Worm (Caenorhabditis elegans): ENCODE data around the gene Y46G5A.8.

The Y46G5A.8 gene

ce11 chrII:12774402-12774801, 18.3 kb downstream of the Y46G5A.8 start, which contains the start of gene Y46G5A.14:
TSS of gene Y46G5A.14 (plus strand) at chrII:12774702.
- TF ChIP-seq flt-1 (GFP tag; IDR thresholded peaks at IDR 0.05), result no peak
- no peak for TF ChIP-seq med-1 (GFP tag; optimal IDR thresholded peaks at IDR 0.05; ENCODE audit: insufficient read depth)
- TF ChIP-seq ztf-29 (GFP tag; IDR thresholded peaks at IDR 0.05), result no peak
- no peak for TF ChIP-seq tab-1 (GFP tag; IDR thresholded peaks at IDR 0.05)
- no peak for TF ChIP-seq klf-2 (GFP tag; conservative IDR thresholded peaks at IDR 0.05)
- no peak for TF ChIP-seq ref-1 (GFP tag; conservative IDR thresholded peaks at IDR 0.05)
- TF ChIP-seq T22C8.4 (GFP tag; IDR thresholded peaks at IDR 0.05), result no peak
- TF ChIP-seq ztf-23 (GFP tag; IDR thresholded peaks at IDR 0.05), result no peak
- no peak for TF ChIP-seq cog-1 (tag; optimal IDR thresholded peaks at IDR 0.05)

- TF ChIP-seq T22C8.4 (GFP tag; IDR thresholded peaks at IDR 0.05) (no peak), ztf-23 (GFP tag; IDR thresholded peaks at IDR 0.05) (no peak), med-1 (GFP tag; optimal IDR thresholded peaks at IDR 0.05; ENCODE audit: insufficient read depth) (no peak), cog-1 (tag; optimal IDR thresholded peaks at IDR 0.05) (no peak), tab-1 (GFP tag; IDR thresholded peaks at IDR 0.05) (no peak), ref-1 (GFP tag; conservative IDR thresholded peaks at IDR 0.05) (no peak), flt-1 (GFP tag; IDR thresholded peaks at IDR 0.05) (no peak), ztf-29 (GFP tag; IDR thresholded peaks at IDR 0.05) (no peak), klf-2 (GFP tag; conservative IDR thresholded peaks at IDR 0.05) (no peak)
Observed at ce11 chrII:12776379-12776778, 20.2 kb downstream of the Y46G5A.8 start, which contains the start of gene Y46G5A.34. TSS of gene Y46G5A.34 (plus strand) at chrII:12776679.

- TF ChIP-seq klf-2 (GFP tag; conservative IDR thresholded peaks at IDR 0.05) (peak; percentile 66; the same call in 1 of the 2 replicates), flt-1 (GFP tag; IDR thresholded peaks at IDR 0.05) (peak; percentile 58), tab-1 (GFP tag; IDR thresholded peaks at IDR 0.05) (peak; percentile 55; the same call in 1 of the 2 replicates)
Observed at ce11 chrII:12778374-12778773, 22.2 kb downstream of the Y46G5A.8 start.

- no peak for TF ChIP-seq ztf-23 (GFP tag; IDR thresholded peaks at IDR 0.05)
Observed at ce11 chrII:12785391-12785790, 29.3 kb downstream of the Y46G5A.8 start, which contains the start of gene Y46G5A.15. TSS of gene Y46G5A.15 (minus strand) at chrII:12785416.

- TF ChIP-seq tab-1 (GFP tag; IDR thresholded peaks at IDR 0.05) (0 out of 2 replicates have a peak, but pooled peaks have one; percentile 34), flt-1 (GFP tag; IDR thresholded peaks at IDR 0.05) (no peak; the same call in 1 of the 2 replicates)
Observed at ce11 chrII:12787831-12788248, 31.7 kb downstream of the Y46G5A.8 start, which contains the start of gene alkb-7. TSS of gene alkb-7 (minus strand) at chrII:12788153.

ce11 chrII:12789497-12789896, 33.4 kb downstream of the Y46G5A.8 start:
- no peak for TF ChIP-seq ztf-23 (GFP tag; IDR thresholded peaks at IDR 0.05)
- TF ChIP-seq klf-2 (GFP tag; conservative IDR thresholded peaks at IDR 0.05), result no peak
- no peak for TF ChIP-seq tab-1 (GFP tag; IDR thresholded peaks at IDR 0.05)
- TF ChIP-seq med-1 (GFP tag; optimal IDR thresholded peaks at IDR 0.05; ENCODE audit: insufficient read depth), result no peak
- TF ChIP-seq ref-1 (GFP tag; conservative IDR thresholded peaks at IDR 0.05), result no peak
- TF ChIP-seq flt-1 (GFP tag; IDR thresholded peaks at IDR 0.05), result no peak
- TF ChIP-seq cog-1 (tag; optimal IDR thresholded peaks at IDR 0.05), result no peak
- TF ChIP-seq T22C8.4 (GFP tag; IDR thresholded peaks at IDR 0.05), result no peak
- no peak for TF ChIP-seq ztf-29 (GFP tag; IDR thresholded peaks at IDR 0.05)

- 0 out of 2 replicates have a peak, but pooled peaks have one; percentile 12 for TF ChIP-seq T22C8.4 (GFP tag; IDR thresholded peaks at IDR 0.05)
- TF ChIP-seq ztf-23 (GFP tag; IDR thresholded peaks at IDR 0.05), result no peak
Observed at ce11 chrII:12790392-12790791, 34.3 kb downstream of the Y46G5A.8 start.

ce11 chrII:12795188-12795587, 39.0 kb downstream of the Y46G5A.8 start:
- TF ChIP-seq ztf-29 (GFP tag; IDR thresholded peaks at IDR 0.05), result no peak
- no peak for TF ChIP-seq med-1 (GFP tag; optimal IDR thresholded peaks at IDR 0.05; ENCODE audit: insufficient read depth)
- no peak for TF ChIP-seq ref-1 (GFP tag; conservative IDR thresholded peaks at IDR 0.05)
- no peak for TF ChIP-seq tab-1 (GFP tag; IDR thresholded peaks at IDR 0.05)
- TF ChIP-seq cog-1 (tag; optimal IDR thresholded peaks at IDR 0.05), result no peak
- no peak for TF ChIP-seq ztf-23 (GFP tag; IDR thresholded peaks at IDR 0.05)
- TF ChIP-seq T22C8.4 (GFP tag; IDR thresholded peaks at IDR 0.05), result no peak
- no peak for TF ChIP-seq klf-2 (GFP tag; conservative IDR thresholded peaks at IDR 0.05)
- no peak for TF ChIP-seq flt-1 (GFP tag; IDR thresholded peaks at IDR 0.05)

- TF ChIP-seq ref-1 (GFP tag; conservative IDR thresholded peaks at IDR 0.05) (no peak), med-1 (GFP tag; optimal IDR thresholded peaks at IDR 0.05; ENCODE audit: insufficient read depth) (no peak), flt-1 (GFP tag; IDR thresholded peaks at IDR 0.05) (no peak), T22C8.4 (GFP tag; IDR thresholded peaks at IDR 0.05) (no peak), klf-2 (GFP tag; conservative IDR thresholded peaks at IDR 0.05) (no peak), ztf-23 (GFP tag; IDR thresholded peaks at IDR 0.05) (no peak), ztf-29 (GFP tag; IDR thresholded peaks at IDR 0.05) (no peak), tab-1 (GFP tag; IDR thresholded peaks at IDR 0.05) (no peak), cog-1 (tag; optimal IDR thresholded peaks at IDR 0.05) (no peak)
Observed at ce11 chrII:12796040-12796502, 39.9 kb downstream of the Y46G5A.8 start, which contains the start of gene cpt-1. TSS of gene cpt-1 (minus strand) at chrII:12796452.

- TF ChIP-seq klf-2 (GFP tag; conservative IDR thresholded peaks at IDR 0.05) (no peak), med-1 (GFP tag; optimal IDR thresholded peaks at IDR 0.05; ENCODE audit: insufficient read depth) (no peak), flt-1 (GFP tag; IDR thresholded peaks at IDR 0.05) (no peak), ztf-23 (GFP tag; IDR thresholded peaks at IDR 0.05) (no peak), tab-1 (GFP tag; IDR thresholded peaks at IDR 0.05) (no peak), ref-1 (GFP tag; conservative IDR thresholded peaks at IDR 0.05) (no peak), ztf-29 (GFP tag; IDR thresholded peaks at IDR 0.05) (no peak), cog-1 (tag; optimal IDR thresholded peaks at IDR 0.05) (no peak), T22C8.4 (GFP tag; IDR thresholded peaks at IDR 0.05) (no peak)
Observed at ce11 chrII:12797211-12797794, 41.2 kb downstream of the Y46G5A.8 start.

All from whole organism, midembryonic.